Fruit fly (Drosophila melanogaster) whole organism, embryonic: ENCODE measurements around the gene Tango2.

Experiments used
- Atf-2 ChIP-seq: fragments of 200-800 bp; sonication (Bioruptor generic); optimal IDR thresholded peaks from 2 replicates; lab custom pipeline; 2016; ENCODE audit warnings: missing biosample characterization, missing genetic modification characterization
- Atf3 ChIP-seq: fragments of 200-800 bp; sonication (Bioruptor generic); optimal IDR thresholded peaks from 3 replicates; lab custom pipeline; 2016; ENCODE audit warnings: missing biosample characterization, missing genetic modification characterization
- BEAF-32 ChIP-seq: fragments of 200-800 bp; sonication (Bioruptor generic); optimal IDR thresholded peaks from 3 replicates; lab custom pipeline; 2017; ENCODE audit warnings: missing biosample characterization, missing genetic modification characterization, mild to moderate bottlenecking, moderate library complexity, missing genetic modification reagents
- CG10147 ChIP-seq: fragments of 200-800 bp; sonication (Bioruptor generic); optimal IDR thresholded peaks from 2 replicates; lab custom pipeline; 2019; ENCODE audit warnings: missing biosample characterization, mild to moderate bottlenecking, missing genetic modification characterization, moderate library complexity
- CG10274 ChIP-seq: fragments of 200-800 bp; sonication (Bioruptor generic); optimal IDR thresholded peaks from 3 replicates; lab custom pipeline; 2017; ENCODE audit warnings: missing biosample characterization, mild to moderate bottlenecking, missing genetic modification characterization
- CG10654 ChIP-seq: fragments of 200-800 bp; sonication (Bioruptor generic); optimal IDR thresholded peaks from 2 replicates; lab custom pipeline; 2016; ENCODE audit warnings: missing biosample characterization, missing genetic modification characterization
- CG11093 ChIP-seq: fragments of 200-800 bp; sonication (Bioruptor generic); IDR thresholded peaks from 3 replicates; pipeline ENCODE4 v1.3.6; 2022; ENCODE audit warnings: missing biosample characterization, missing genetic modification characterization
- CG12236 ChIP-seq: fragments of 200-800 bp; sonication (Bioruptor generic); optimal IDR thresholded peaks from 2 replicates; lab custom pipeline; 2016; ENCODE audit warnings: missing biosample characterization, missing genetic modification characterization
- CG12942 ChIP-seq: fragments of 200-800 bp; sonication (Bioruptor generic); optimal IDR thresholded peaks from 3 replicates; lab custom pipeline; 2016; ENCODE audit warnings: missing biosample characterization, missing genetic modification characterization
- CG15073 ChIP-seq: fragments of 200-800 bp; sonication (Bioruptor generic); optimal IDR thresholded peaks from 2 replicates; lab custom pipeline; 2016; ENCODE audit warnings: missing biosample characterization, missing genetic modification characterization
- CG15514 ChIP-seq: fragments of 200-800 bp; sonication (Bioruptor generic); optimal IDR thresholded peaks from 3 replicates; lab custom pipeline; 2017; ENCODE audit warnings: missing biosample characterization, missing genetic modification characterization, mild to moderate bottlenecking, moderate library complexity, missing genetic modification reagents
- CG2116 ChIP-seq: fragments of 200-800 bp; sonication (Bioruptor generic); optimal IDR thresholded peaks from 3 replicates; lab custom pipeline; 2018; ENCODE audit warnings: missing biosample characterization, mild to moderate bottlenecking, missing genetic modification characterization
- CG42726 ChIP-seq: fragments of 200-800 bp; sonication (Bioruptor generic); IDR thresholded peaks from 2 replicates; pipeline ENCODE4 v1.3.6; 2022; ENCODE audit warnings: missing biosample characterization, missing genetic modification characterization; ENCODE audit not compliant: partially characterized antibody
- CG6254 ChIP-seq: fragments of 200-800 bp; sonication (Bioruptor generic); optimal IDR thresholded peaks from 3 replicates; lab custom pipeline; 2017; ENCODE audit warnings: mild to moderate bottlenecking, missing biosample characterization, missing genetic modification reagents, missing genetic modification characterization
- CG6272 ChIP-seq: fragments of 200-800 bp; sonication (Bioruptor generic); IDR thresholded peaks from 2 replicates; pipeline ENCODE4 v1.3.6; 2022; ENCODE audit warnings: missing biosample characterization, missing genetic modification characterization
- CG6683 ChIP-seq: fragments of 200-800 bp; sonication (Bioruptor generic); optimal IDR thresholded peaks from 2 replicates; lab custom pipeline; 2017; ENCODE audit warnings: missing biosample characterization, mild to moderate bottlenecking, missing genetic modification characterization, missing genetic modification reagents
- CG6854 ChIP-seq: fragments of 200-800 bp; sonication (Bioruptor generic); optimal IDR thresholded peaks from 3 replicates; lab custom pipeline; 2017; ENCODE audit warnings: missing biosample characterization, mild to moderate bottlenecking, missing genetic modification characterization
- CG7357 ChIP-seq: fragments of 200-800 bp; sonication (Bioruptor generic); IDR thresholded peaks from 3 replicates; pipeline ENCODE4 v1.3.6; 2022; ENCODE audit warnings: missing biosample characterization, missing genetic modification characterization
- CG8388 ChIP-seq: fragments of 200-800 bp; sonication (Bioruptor generic); optimal IDR thresholded peaks from 2 replicates; lab custom pipeline; 2019; ENCODE audit warnings: missing biosample characterization, mild to moderate bottlenecking, missing genetic modification characterization, moderate library complexity
- CG9797 ChIP-seq: fragments of 200-800 bp; sonication (Bioruptor generic); optimal IDR thresholded peaks from 3 replicates; lab custom pipeline; 2018; ENCODE audit warnings: missing biosample characterization, mild to moderate bottlenecking, missing genetic modification characterization
- Doc3 ChIP-seq: fragments of 200-800 bp; sonication (Bioruptor generic); IDR thresholded peaks from 3 replicates; pipeline ENCODE4 v1.3.6; 2022; ENCODE audit warnings: missing biosample characterization, missing genetic modification characterization; ENCODE audit not compliant: partially characterized antibody
- Dp ChIP-seq: fragments of 200-800 bp; sonication (Bioruptor generic); optimal IDR thresholded peaks from 2 replicates; lab custom pipeline; 2018; ENCODE audit warnings: missing biosample characterization, mild to moderate bottlenecking, missing genetic modification characterization, moderate library complexity
- Hmx ChIP-seq: fragments of 200-800 bp; sonication (Bioruptor generic); optimal IDR thresholded peaks from 2 replicates; lab custom pipeline; 2016; ENCODE audit warnings: missing biosample characterization, missing genetic modification characterization
- Hr78 ChIP-seq, 2 experiments: fragments of 200-800 bp in 1 of 2; fragments of >200 bp in 1 of 2; sonication (Bioruptor generic) in 1 of 2; optimal IDR thresholded peaks; 2 replicates each; lab custom pipeline; 2017 to 2019; ENCODE audit warnings: missing biosample characterization in 2 of 2, missing genetic modification characterization in 2 of 2, mild to moderate bottlenecking in 1 of 2, moderate library complexity in 1 of 2
- NC2β ChIP-seq: fragments of 200-800 bp; sonication (Bioruptor generic); optimal IDR thresholded peaks from 2 replicates; lab custom pipeline; 2016; ENCODE audit warnings: missing biosample characterization, missing genetic modification characterization
- Nf-YA ChIP-seq: fragments of 200-800 bp; sonication (Bioruptor generic); IDR thresholded peaks from 2 replicates; pipeline ENCODE4 v1.3.6; 2022; ENCODE audit warnings: missing biosample characterization, missing genetic modification characterization
- Opbp ChIP-seq: fragments of 200-800 bp; sonication (Bioruptor generic); IDR thresholded peaks from 3 replicates; pipeline ENCODE4 v1.3.6; 2022; ENCODE audit warnings: missing biosample characterization, missing genetic modification characterization; ENCODE audit not compliant: partially characterized antibody
- Poxn ChIP-seq: fragments of 200-800 bp; sonication (Bioruptor generic); IDR thresholded peaks from 2 replicates; pipeline ENCODE4 v1.3.6; 2022; ENCODE audit warnings: missing biosample characterization, missing genetic modification characterization
- Ptx1 ChIP-seq: fragments of 200-800 bp; sonication (Bioruptor generic); IDR thresholded peaks from 2 replicates; pipeline ENCODE4 v1.3.6; 2022; ENCODE audit warnings: missing biosample characterization, missing genetic modification characterization
- Sox100B ChIP-seq: fragments of 200-800 bp; sonication (Bioruptor generic); optimal IDR thresholded peaks from 3 replicates; lab custom pipeline; 2018; ENCODE audit warnings: missing biosample characterization, mild to moderate bottlenecking, missing genetic modification characterization
- Spps ChIP-seq: fragments of 200-800 bp; sonication (Bioruptor generic); optimal IDR thresholded peaks from 2 replicates; lab custom pipeline; 2018; ENCODE audit warnings: missing biosample characterization, mild to moderate bottlenecking, missing genetic modification characterization
- ap ChIP-seq: fragments of 200-800 bp; sonication (Bioruptor generic); IDR thresholded peaks from 2 replicates; pipeline ENCODE4 v1.3.6; 2022; ENCODE audit warnings: missing biosample characterization, missing genetic modification characterization
- bigmax ChIP-seq: fragments of 200-800 bp; sonication (Bioruptor generic); optimal IDR thresholded peaks from 2 replicates; lab custom pipeline; 2018; ENCODE audit warnings: missing biosample characterization, mild to moderate bottlenecking, missing genetic modification characterization
- chif ChIP-seq, 2 experiments: fragments of 200-800 bp; sonication (Bioruptor generic); optimal IDR thresholded peaks; 3 replicates each; lab custom pipeline; 2016; ENCODE audit warnings: missing biosample characterization in 2 of 2, missing genetic modification characterization in 2 of 2
- eve ChIP-seq, 2 experiments: fragments of >200 bp; optimal IDR thresholded peaks; 2 replicates each; lab custom pipeline; 2017; ENCODE audit warnings: missing biosample characterization in 2 of 2, missing genetic modification characterization in 2 of 2
- fd96Cb ChIP-seq: fragments of 200-800 bp; sonication (Bioruptor generic); optimal IDR thresholded peaks from 2 replicates; lab custom pipeline; 2018; ENCODE audit warnings: missing biosample characterization, mild to moderate bottlenecking, missing genetic modification characterization, moderate library complexity
- grau ChIP-seq: fragments of 200-800 bp; optimal IDR thresholded peaks from 3 replicates; lab custom pipeline; 2019; ENCODE audit warnings: missing biosample characterization, mild to moderate bottlenecking, missing genetic modification characterization, moderate library complexity
- gro ChIP-seq: fragments of 200-800 bp; sonication (Bioruptor generic); optimal IDR thresholded peaks from 2 replicates; lab custom pipeline; 2016; ENCODE audit warnings: missing biosample characterization, missing genetic modification characterization
- ind ChIP-seq: fragments of 200-800 bp; sonication (Bioruptor generic); optimal IDR thresholded peaks from 3 replicates; lab custom pipeline; 2016; ENCODE audit warnings: missing biosample characterization, missing genetic modification characterization
- jumu ChIP-seq: fragments of 200-800 bp; sonication (Bioruptor generic); optimal IDR thresholded peaks from 3 replicates; lab custom pipeline; 2016; ENCODE audit warnings: missing biosample characterization, missing genetic modification characterization
- kay ChIP-seq: fragments of 200-800 bp; sonication (Bioruptor generic); optimal IDR thresholded peaks from 2 replicates; lab custom pipeline; 2016; ENCODE audit warnings: missing biosample characterization, missing genetic modification characterization
- nerfin-1 ChIP-seq: fragments of 200-800 bp; sonication (Bioruptor generic); optimal IDR thresholded peaks from 3 replicates; lab custom pipeline; 2019; ENCODE audit warnings: missing biosample characterization, mild to moderate bottlenecking, missing genetic modification characterization, moderate library complexity
- pfk ChIP-seq: fragments of 200-800 bp; sonication (Bioruptor generic); optimal IDR thresholded peaks from 2 replicates; lab custom pipeline; 2018; ENCODE audit warnings: missing biosample characterization, mild to moderate bottlenecking, missing genetic modification characterization, moderate library complexity
- pum ChIP-seq: fragments of 200-800 bp; sonication (Bioruptor generic); optimal IDR thresholded peaks from 2 replicates; lab custom pipeline; 2016; ENCODE audit warnings: missing biosample characterization, missing genetic modification characterization
- sd ChIP-seq: fragments of 200-800 bp; sonication (Bioruptor generic); optimal IDR thresholded peaks from 3 replicates; lab custom pipeline; 2018; ENCODE audit warnings: missing biosample characterization, mild to moderate bottlenecking, missing genetic modification characterization, moderate library complexity
- sima ChIP-seq: fragments of 200-800 bp; sonication (Bioruptor generic); optimal IDR thresholded peaks from 2 replicates; lab custom pipeline; 2016; ENCODE audit warnings: missing biosample characterization, missing genetic modification characterization
- sob ChIP-seq: fragments of 200-800 bp; sonication (Bioruptor generic); IDR thresholded peaks from 2 replicates; pipeline ENCODE4 v1.3.6; 2022; ENCODE audit warnings: missing biosample characterization, missing genetic modification characterization
- zen2 ChIP-seq: fragments of 200-800 bp; sonication (Bioruptor generic); IDR thresholded peaks from 3 replicates; pipeline ENCODE4 v1.3.6; 2022; ENCODE audit warnings: missing biosample characterization, missing genetic modification characterization; ENCODE audit not compliant: partially characterized antibody

The Tango2 gene

dm6 chrX:13639998-13640691, 23.4 kb downstream of the Tango2 start (continued):
- TF ChIP-seq zen2 (GFP tag; lab: Robert Waterston, UW) (no peak), CG6254 (GFP tag; lab: Kevin White, UChicago) (peak; percentile 97), Dp (GFP tag; lab: Kevin White, UChicago) (peak; percentile 33), CG10654 (GFP tag; lab: Kevin White, UChicago) (peak; percentile 99), eve (GFP tag; optimal IDR thresholded peaks at IDR 0.05; lab: Kevin White, UChicago) (peak in 1 of 2 experiments; percentile 100), Spps (tag; lab: Kevin White, UChicago) (peak; percentile 97), gro (GFP tag; lab: Kevin White, UChicago) (peak; percentile 99), jumu (GFP tag; lab: Kevin White, UChicago) (peak; percentile 99), Atf-2 (GFP tag; lab: Kevin White, UChicago) (peak; percentile 99), CG6854 (peak; percentile 98), CG8388 (GFP tag; lab: Kevin White, UChicago) (peak; percentile 97), pfk (peak; percentile 56), CG9797 (GFP tag; lab: Kevin White, UChicago) (peak; percentile 58), CG42726 (GFP tag; lab: Robert Waterston, UW) (peak; percentile 14; the same call in 1 of the 2 replicates), kay (GFP tag; lab: Kevin White, UChicago) (peak; percentile 97), ap (GFP tag; lab: Robert Waterston, UW) (peak; percentile 98), Sox100B (GFP tag; lab: Kevin White, UChicago) (peak; percentile 98), CG10274 (peak; percentile 93), CG2116 (GFP tag; lab: Kevin White, UChicago) (peak; percentile 85), sima (GFP tag; lab: Kevin White, UChicago) (peak; percentile 96), NC2β (GFP tag; lab: Kevin White, UChicago) (peak; percentile 98), chif (GFP tag; optimal IDR thresholded peaks at IDR 0.05; lab: Kevin White, UChicago) (peak; percentile 98 to 99), CG15073 (GFP tag; lab: Kevin White, UChicago) (peak; percentile 87), CG6272 (peak; percentile 98), Atf3 (GFP tag; lab: Kevin White, UChicago) (peak; percentile 98), sd (tag; lab: Kevin White, UChicago) (peak; percentile 98), CG12236 (GFP tag; lab: Kevin White, UChicago) (peak; percentile 99), Hmx (peak; percentile 92), fd96Cb (tag; lab: Kevin White, UChicago) (peak; percentile 99), sob (peak; percentile 99), Poxn (GFP tag; lab: Robert Waterston, UW) (peak; percentile 94), BEAF-32 (GFP tag; lab: Kevin White, UChicago) (peak; percentile 5), ind (peak; percentile 99), bigmax (peak; percentile 77), grau (tag; lab: Kevin White, UChicago) (peak; percentile 98), CG12942 (peak; percentile 97), Doc3 (GFP tag; lab: Robert Waterston, UW) (no peak), nerfin-1 (peak; percentile 96), CG7357 (peak; percentile 96), CG6683 (GFP tag; lab: Kevin White, UChicago) (peak; percentile 97), Nf-YA (GFP tag; lab: Robert Waterston, UW) (peak; percentile 98), CG11093 (peak; percentile 98), pum (GFP tag; lab: Kevin White, UChicago) (peak; percentile 98), CG10147 (GFP tag; lab: Kevin White, UChicago) (peak; percentile 96), CG15514 (GFP tag; lab: Kevin White, UChicago) (peak; percentile 95), Opbp (GFP tag; lab: Robert Waterston, UW) (peak; percentile 52; the same call in 2 of the 3 replicates), Ptx1 (GFP tag; lab: Robert Waterston, UW) (peak; percentile 99), Hr78 (GFP tag; optimal IDR thresholded peaks at IDR 0.05; lab: Kevin White, UChicago) (peak in 1 of 2 experiments; percentile 91)
